Worm (Caenorhabditis elegans) whole organism, early embryonic: ENCODE measurements around the gene unc-93.
A peak's percentile ranks its signal among the peaks of the same experiment; 100 is the strongest.

ENCODE experiments used
- B0310.2 ChIP-seq: sonication (generic microtip); optimal IDR thresholded peaks from 2 replicates; lab custom pipeline; 2016; ENCODE audit warnings: mild to moderate bottlenecking, missing genetic modification characterization, missing compliant biosample characterization
- F13C5.2 ChIP-seq: sonication (generic microtip); optimal IDR thresholded peaks from 2 replicates; lab custom pipeline; 2017; ENCODE audit warnings: mild to moderate bottlenecking, missing genetic modification characterization, inconsistent platforms, missing compliant biosample characterization
- aly-1 ChIP-seq: sonication (generic microtip); optimal IDR thresholded peaks from 2 replicates; lab custom pipeline; 2016; ENCODE audit warnings: missing genetic modification characterization, missing compliant biosample characterization
- ama-1 ChIP-seq: fragments of 150-350 bp; optimal IDR thresholded peaks from 2 replicates; lab custom pipeline; 2014
- ceh-13 ChIP-seq: fragments of 200-800 bp; sonication (Bioruptor generic); optimal IDR thresholded peaks from 2 replicates; lab custom pipeline; 2018; ENCODE audit warnings: mild to moderate bottlenecking, missing genetic modification characterization, missing compliant biosample characterization
- ceh-36 ChIP-seq: sonication (generic microtip); optimal IDR thresholded peaks from 2 replicates; lab custom pipeline; 2016; ENCODE audit warnings: missing genetic modification characterization, inconsistent platforms, missing compliant biosample characterization
- ets-7 ChIP-seq: sonication (generic microtip); optimal IDR thresholded peaks from 2 replicates; lab custom pipeline; 2016; ENCODE audit warnings: missing genotype, missing genetic modification characterization, missing compliant biosample characterization
- flt-1 ChIP-seq: fragments of 200-800 bp; sonication (Bioruptor generic); IDR thresholded peaks from 2 replicates; pipeline ENCODE4 v1.3.6; 2022; ENCODE audit warnings: missing genetic modification characterization, missing compliant biosample characterization
- hmbx-1 ChIP-seq: sonication (generic microtip); optimal IDR thresholded peaks from 2 replicates; lab custom pipeline; 2016; ENCODE audit warnings: mild to moderate bottlenecking, missing genetic modification characterization, missing compliant biosample characterization
- hmg-4 ChIP-seq: fragments of 200-800 bp; sonication (Bioruptor generic); optimal IDR thresholded peaks from 2 replicates; lab custom pipeline; 2018; ENCODE audit warnings: mild to moderate bottlenecking, missing genetic modification characterization, missing compliant biosample characterization
- hnd-1 ChIP-seq: sonication (generic microtip); optimal IDR thresholded peaks from 2 replicates; lab custom pipeline; 2016; ENCODE audit warnings: missing genetic modification characterization, missing compliant biosample characterization
- pes-1 ChIP-seq: fragments of 200-800 bp; sonication (Bioruptor generic); IDR thresholded peaks from 2 replicates; pipeline ENCODE4 v1.3.6; 2022; ENCODE audit warnings: missing genetic modification reagents, missing genetic modification characterization, missing compliant biosample characterization
- scrt-1 ChIP-seq: fragments of 200-800 bp; sonication (Bioruptor generic); IDR thresholded peaks from 2 replicates; pipeline ENCODE4 v1.3.6; 2022; ENCODE audit warnings: missing genetic modification characterization, missing compliant biosample characterization
- sea-1 ChIP-seq: fragments of 200-800 bp; sonication (Bioruptor generic); conservative IDR thresholded peaks from 2 replicates; pipeline ENCODE4 v1.3.6; 2022; ENCODE audit warnings: missing genetic modification characterization, missing compliant biosample characterization
- tbx-11 ChIP-seq: fragments of 200-800 bp; sonication (Bioruptor generic); IDR thresholded peaks from 2 replicates; pipeline ENCODE4 v1.3.6; 2022; ENCODE audit warnings: missing genetic modification characterization, missing compliant biosample characterization
- tbx-37 ChIP-seq: fragments of 200-800 bp; sonication (Bioruptor generic); conservative IDR thresholded peaks from 2 replicates; pipeline ENCODE4 v1.3.6; 2022; ENCODE audit warnings: missing genetic modification reagents, missing genetic modification characterization, missing compliant biosample characterization
- tra-4 ChIP-seq: sonication (generic microtip); optimal IDR thresholded peaks from 2 replicates; lab custom pipeline; 2017; ENCODE audit warnings: missing genetic modification characterization, missing compliant biosample characterization

unc-93 gene

DNA sequence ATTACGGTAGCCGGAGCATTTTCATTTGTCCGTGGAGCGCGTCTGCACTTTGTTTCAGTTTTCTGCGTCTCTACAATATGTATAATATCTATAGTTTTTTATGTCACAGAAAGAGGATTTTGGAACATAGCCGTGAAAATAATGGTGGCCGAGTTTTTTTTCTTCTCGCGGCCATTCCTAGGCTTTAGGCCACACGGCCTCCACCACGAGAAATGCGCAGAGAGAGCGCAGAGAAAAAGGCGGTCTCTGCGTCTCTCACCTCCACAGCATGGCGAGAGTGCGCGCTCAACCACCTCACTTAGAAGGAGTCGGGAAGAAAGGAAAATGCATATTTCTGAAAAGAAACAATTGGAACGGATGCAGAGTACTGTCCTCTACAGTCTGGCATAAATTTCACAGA is 51.2 kb downstream of the unc-93 start:
- peak; percentile 66; the same call in 1 of the 2 replicates for TF ChIP-seq pes-1 (GFP tag; lab: Robert Waterston, UW)
- peak; percentile 71 for TF ChIP-seq sea-1 (GFP tag; lab: Robert Waterston, UW)

DNA sequence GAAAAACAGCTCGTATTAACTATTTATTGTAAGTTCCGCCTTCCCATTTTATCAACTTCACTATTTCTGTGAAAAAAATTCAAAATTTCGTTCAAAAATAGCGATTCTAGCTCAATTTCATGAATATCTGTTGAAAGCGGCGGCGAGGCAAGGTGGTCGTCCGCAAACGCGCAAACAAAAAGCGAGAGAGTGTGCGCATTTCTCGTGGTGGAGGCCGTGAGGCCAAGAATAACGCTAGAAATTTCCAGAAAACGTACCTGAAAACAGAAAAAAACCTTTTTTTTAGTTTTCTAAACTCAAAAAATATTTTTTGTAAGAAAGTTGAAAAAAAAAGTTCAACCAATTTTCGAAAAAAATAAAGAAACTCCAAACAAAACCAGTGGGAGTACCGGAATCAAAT is 53.0 kb downstream of the unc-93 start:
- TF ChIP-seq scrt-1 (GFP tag; lab: Robert Waterston, UW), result peak; percentile 67; the same call in 1 of the 2 replicates

DNA sequence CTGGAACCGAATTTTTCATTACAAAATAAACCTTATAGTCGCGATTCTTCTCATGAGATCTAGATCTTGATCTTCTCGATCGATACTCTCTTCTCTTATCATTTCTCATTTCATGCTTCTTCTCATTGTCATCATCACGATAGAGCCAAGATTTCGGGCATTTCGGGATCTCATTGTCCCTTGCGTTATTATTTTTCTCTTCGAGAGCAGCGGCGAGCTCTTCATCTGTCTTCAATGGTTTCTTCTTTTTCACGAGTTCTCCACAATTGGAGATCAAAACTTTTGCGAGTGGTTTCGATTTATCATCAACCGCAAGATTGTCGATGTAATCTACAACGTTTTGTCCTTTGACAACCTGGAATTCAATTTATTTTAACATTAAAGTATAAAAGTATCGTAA is 54.2 kb downstream of the unc-93 start:
- no peak for TF ChIP-seq scrt-1 (GFP tag; lab: Robert Waterston, UW)
- no peak for TF ChIP-seq tbx-37 (GFP tag; lab: Robert Waterston, UW)
- TF ChIP-seq hnd-1, result no peak
- no peak for TF ChIP-seq aly-1 (tag; lab: Kevin White, UChicago)
- no peak for TF ChIP-seq flt-1 (GFP tag; lab: Robert Waterston, UW)
- TF ChIP-seq ceh-36 (tag; lab: Kevin White, UChicago), result no peak
- no peak for TF ChIP-seq ama-1
- no peak for TF ChIP-seq tbx-11 (GFP tag; lab: Robert Waterston, UW)
- TF ChIP-seq F13C5.2 (tag; lab: Kevin White, UChicago), result no peak
- TF ChIP-seq ceh-13 (GFP tag; lab: Kevin White, UChicago), result no peak
- TF ChIP-seq hmbx-1 (tag; lab: Kevin White, UChicago), result no peak
- no peak for TF ChIP-seq pes-1 (GFP tag; lab: Robert Waterston, UW)
- no peak for TF ChIP-seq ets-7 (tag; lab: Kevin White, UChicago)
- no peak for TF ChIP-seq hmg-4
- no peak for TF ChIP-seq B0310.2 (tag; lab: Kevin White, UChicago)
- TF ChIP-seq sea-1 (GFP tag; lab: Robert Waterston, UW), result no peak
- no peak for TF ChIP-seq tra-4
